Worm (Caenorhabditis elegans): ENCODE measurements around the gene nhr-140.
A peak's percentile ranks its signal among the peaks of the same experiment; 100 is the strongest.

The nhr-140 gene

DNA sequence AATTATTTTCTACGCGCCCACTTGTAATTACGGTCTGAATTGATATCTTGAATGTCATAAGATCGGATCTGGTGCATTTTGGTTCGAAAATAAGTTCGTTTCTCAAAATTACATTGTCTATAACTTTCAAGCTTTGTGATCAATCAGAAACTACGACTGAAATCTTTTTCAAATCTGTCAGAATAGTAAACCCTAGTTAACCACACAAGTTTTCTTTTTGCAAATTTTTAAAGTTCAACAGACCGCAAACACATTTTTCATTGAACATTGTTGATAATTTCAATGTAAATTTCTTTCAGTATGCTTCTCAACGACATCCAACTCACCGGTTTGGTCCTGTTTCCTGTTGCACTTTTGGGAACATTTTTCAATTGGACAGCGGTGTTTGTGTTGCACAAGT is 17.9 kb downstream of the nhr-140 start, which contains the start of gene srx-59:
Gene srx-59, plus strand, starts transcription at position 301 of the 400 bp plus-strand sequence.
- no peak for TF ChIP-seq ztf-4 (tag; optimal IDR thresholded peaks at IDR 0.05)

DNA sequence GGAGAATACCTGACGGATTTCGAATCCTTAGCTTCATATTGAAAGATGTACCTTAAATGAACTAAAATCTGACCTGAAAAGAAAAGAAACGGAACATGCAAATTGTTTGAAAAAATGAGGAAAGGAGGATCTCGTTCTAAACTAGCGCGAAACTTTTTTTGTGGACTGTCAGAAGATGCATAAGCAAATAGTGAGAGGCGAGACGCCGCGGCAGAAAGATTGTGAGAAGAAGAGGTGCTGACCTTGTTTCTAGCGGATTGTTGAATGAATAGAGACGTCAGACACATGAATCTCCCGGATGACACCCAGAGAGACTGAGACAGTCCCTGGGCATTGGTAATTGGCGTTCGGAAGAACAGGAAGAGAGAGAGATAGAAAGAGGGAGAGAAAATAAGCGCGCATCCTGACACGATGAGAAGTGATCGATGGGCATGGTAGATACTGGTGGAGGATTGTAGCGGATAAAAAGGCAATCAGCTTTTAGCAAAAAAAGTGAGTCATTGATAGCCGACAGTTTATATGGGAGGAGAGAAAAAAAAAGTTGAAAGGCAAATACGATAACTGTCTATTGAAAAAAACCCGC is 19.4 kb downstream of the nhr-140 start, which contains the start of gene ptr-15:
Gene ptr-15, minus strand, starts transcription at position 51 of the 583 bp plus-strand sequence.
- TF ChIP-seq sma-9 (GFP tag; optimal IDR thresholded peaks at IDR 0.05): no peak
- TF ChIP-seq sma-9 (tag; optimal IDR thresholded peaks at IDR 0.05): no peak
- TF ChIP-seq nhr-12 (tag; optimal IDR thresholded peaks at IDR 0.05): no peak
- no peak for TF ChIP-seq nhr-77 (tag; optimal IDR thresholded peaks at IDR 0.05)
- no peak for TF ChIP-seq aly-2 (tag; optimal IDR thresholded peaks at IDR 0.05)
- peak; percentile 10 for TF ChIP-seq fos-1 (tag; optimal IDR thresholded peaks at IDR 0.05)
- TF ChIP-seq peb-1 (tag; optimal IDR thresholded peaks at IDR 0.05): peak; percentile 30
- no peak for TF ChIP-seq crh-2 (tag; optimal IDR thresholded peaks at IDR 0.05)
- no peak for TF ChIP-seq sma-3 (GFP tag; optimal IDR thresholded peaks at IDR 0.05)
- TF ChIP-seq unc-39 (tag; optimal IDR thresholded peaks at IDR 0.05): no peak
- no peak for TF ChIP-seq mab-5 (tag; optimal IDR thresholded peaks at IDR 0.05)
- no peak for TF ChIP-seq nhr-11 (tag; optimal IDR thresholded peaks at IDR 0.05)
- TF ChIP-seq nhr-10 (tag; optimal IDR thresholded peaks at IDR 0.05): no peak
- TF ChIP-seq zag-1 (tag; optimal IDR thresholded peaks at IDR 0.05): no peak
- TF ChIP-seq dmd-4 (tag; optimal IDR thresholded peaks at IDR 0.05): no peak
- TF ChIP-seq nhr-21 (tag; optimal IDR thresholded peaks at IDR 0.05): peak; percentile 24
- TF ChIP-seq nhr-129 (tag; optimal IDR thresholded peaks at IDR 0.05): no peak
- TF ChIP-seq elt-3 (tag; optimal IDR thresholded peaks at IDR 0.05): no peak

DNA sequence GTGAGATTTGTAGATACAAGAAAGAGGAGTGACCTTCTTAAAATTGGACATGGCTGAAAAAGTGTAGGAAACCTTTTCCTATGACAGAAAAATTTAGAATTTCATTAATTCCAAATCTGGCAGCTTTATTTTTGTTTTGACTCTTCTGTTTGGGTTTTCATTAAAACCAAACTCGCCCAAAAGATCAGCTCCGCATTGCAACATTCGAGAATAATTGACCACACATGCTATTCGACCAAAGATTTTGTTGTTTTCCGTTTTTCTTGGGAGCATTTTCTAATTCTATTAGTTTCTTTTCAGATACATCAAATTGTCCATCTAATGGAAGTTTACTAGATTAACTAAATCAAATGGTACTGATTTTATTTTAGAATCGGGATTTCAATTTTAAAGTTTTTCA is 33.2 kb downstream of the nhr-140 start, which contains the start of gene mec-1:
Gene mec-1, plus strand, starts transcription at position 301 of the 400 bp plus-strand sequence.
- no peak for TF ChIP-seq nhr-129 (tag; optimal IDR thresholded peaks at IDR 0.05)
- no peak for TF ChIP-seq egl-27 (tag; optimal IDR thresholded peaks at IDR 0.05)
- no peak for TF ChIP-seq lsy-2 (tag; optimal IDR thresholded peaks at IDR 0.05)
- no peak for TF ChIP-seq R02D3.7 (tag; optimal IDR thresholded peaks at IDR 0.05)

DNA sequence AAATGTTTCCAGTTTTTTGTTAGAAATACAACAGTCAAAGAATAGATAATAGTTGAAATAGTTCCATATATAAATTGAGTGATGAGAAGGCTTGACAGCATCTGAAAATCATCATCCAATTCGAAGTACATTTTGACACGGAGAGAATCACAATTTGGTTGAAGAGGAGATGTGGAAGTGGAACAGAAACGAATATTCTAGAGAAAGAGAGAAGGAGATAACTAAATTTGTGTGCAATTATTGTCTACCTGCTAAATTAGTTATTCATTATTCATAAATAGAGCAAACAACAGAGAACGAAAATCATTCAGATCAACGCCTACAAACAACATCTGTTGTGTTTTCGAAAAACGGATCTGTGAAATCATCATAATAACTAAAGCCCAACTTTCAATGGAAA is 35.7 kb downstream of the nhr-140 start, which contains the start of gene srg-31:
Gene srg-31, minus strand, starts transcription at position 101 of the 400 bp plus-strand sequence.
- TF ChIP-seq nhr-77 (tag; optimal IDR thresholded peaks at IDR 0.05): no peak
- no peak for TF ChIP-seq F13H6.1 (tag; optimal IDR thresholded peaks at IDR 0.05)
- TF ChIP-seq elt-1 (tag; optimal IDR thresholded peaks at IDR 0.05): no peak
- no peak for TF ChIP-seq C34F6.9 (tag; optimal IDR thresholded peaks at IDR 0.05)
- no peak for TF ChIP-seq ama-1 (optimal IDR thresholded peaks at IDR 0.05)
- TF ChIP-seq peb-1 (tag; optimal IDR thresholded peaks at IDR 0.05): no peak
- no peak for TF ChIP-seq nhr-12 (tag; optimal IDR thresholded peaks at IDR 0.05)
- TF ChIP-seq mbf-1 (tag; optimal IDR thresholded peaks at IDR 0.05): no peak
- TF ChIP-seq ceh-82 (tag; optimal IDR thresholded peaks at IDR 0.05): no peak

DNA sequence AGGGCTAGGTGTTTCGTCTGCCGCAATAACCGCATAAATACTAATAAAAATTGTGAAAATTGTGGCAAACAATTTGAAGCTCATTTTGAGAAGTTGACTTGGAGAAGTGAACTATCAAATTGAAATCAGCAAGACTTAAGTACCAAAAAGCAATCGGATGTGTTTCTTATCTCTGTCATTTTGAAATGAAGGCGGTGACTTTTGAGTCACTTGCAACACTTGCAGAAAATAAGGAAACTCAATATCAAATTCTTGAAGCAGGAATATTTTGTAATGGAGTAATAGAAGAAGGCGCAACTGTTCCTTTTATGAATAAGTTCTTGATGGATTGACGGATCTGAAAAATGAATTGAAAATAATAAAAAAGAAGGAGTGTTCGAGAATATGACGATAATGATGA is 38.2 kb downstream of the nhr-140 start, which contains the start of gene T07H8.11:
Gene T07H8.11, minus strand, starts transcription at position 101 of the 400 bp plus-strand sequence.
- TF ChIP-seq gmeb-1 (tag; optimal IDR thresholded peaks at IDR 0.05) (no peak), nhr-10 (tag; optimal IDR thresholded peaks at IDR 0.05) (no peak), lin-13 (GFP tag; optimal IDR thresholded peaks at IDR 0.05) (no peak), ZK546.5 (tag; optimal IDR thresholded peaks at IDR 0.05) (no peak), crh-2 (tag; optimal IDR thresholded peaks at IDR 0.05) (no peak), dmd-4 (tag; optimal IDR thresholded peaks at IDR 0.05) (no peak), F13H6.1 (tag; optimal IDR thresholded peaks at IDR 0.05) (no peak), peb-1 (tag; optimal IDR thresholded peaks at IDR 0.05) (no peak), blmp-1 (tag; optimal IDR thresholded peaks at IDR 0.05; ENCODE audit: insufficient read depth) (no peak), elt-1 (tag; optimal IDR thresholded peaks at IDR 0.05) (no peak), mab-5 (tag; optimal IDR thresholded peaks at IDR 0.05) (no peak), C34F6.9 (tag; optimal IDR thresholded peaks at IDR 0.05) (no peak), unc-55 (GFP tag; optimal IDR thresholded peaks at IDR 0.05) (no peak)

DNA sequence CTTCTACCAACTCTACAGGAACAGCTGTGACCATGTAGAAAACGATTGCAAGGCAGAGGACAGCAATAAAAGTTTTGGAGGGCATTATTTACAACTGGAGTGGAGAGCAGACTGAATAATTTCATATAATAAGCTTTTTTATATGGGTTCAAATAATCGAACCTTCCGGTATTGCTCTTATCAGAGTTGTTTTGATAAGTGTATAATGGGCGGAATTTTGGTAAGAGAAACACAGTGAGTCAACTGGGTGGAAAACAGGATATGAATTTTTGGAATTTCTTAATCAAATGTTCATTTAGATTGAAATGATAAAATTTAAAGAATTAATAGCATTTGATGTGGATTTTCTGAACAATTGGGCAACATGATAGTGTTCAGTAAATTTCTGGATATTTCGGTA is 39.7 kb downstream of the nhr-140 start, which contains the start of gene Y57E12B.11:
Gene Y57E12B.11, minus strand, starts transcription at position 101 of the 400 bp plus-strand sequence.
- TF ChIP-seq nhr-129 (tag; optimal IDR thresholded peaks at IDR 0.05) (no peak), nhr-23 (tag; optimal IDR thresholded peaks at IDR 0.05) (no peak), mbf-1 (tag; optimal IDR thresholded peaks at IDR 0.05) (no peak), aly-2 (tag; optimal IDR thresholded peaks at IDR 0.05) (no peak), nhr-25 (tag; optimal IDR thresholded peaks at IDR 0.05) (no peak), gmeb-1 (tag; optimal IDR thresholded peaks at IDR 0.05) (no peak), ceh-16 (tag; optimal IDR thresholded peaks at IDR 0.05) (no peak), zag-1 (tag; optimal IDR thresholded peaks at IDR 0.05) (no peak), skn-1 (tag; optimal IDR thresholded peaks at IDR 0.05) (no peak), nhr-10 (tag; optimal IDR thresholded peaks at IDR 0.05) (no peak), Y55F3AM.14 (GFP tag; optimal IDR thresholded peaks at IDR 0.05) (no peak), crh-2 (tag; optimal IDR thresholded peaks at IDR 0.05) (no peak), nhr-21 (tag; optimal IDR thresholded peaks at IDR 0.05) (no peak), nhr-77 (tag; optimal IDR thresholded peaks at IDR 0.05) (no peak)
